Fruit fly (Drosophila melanogaster): ENCODE results near the gene CheA84a.

Gene CheA84a

dm6 chr3R:8181412-8182108 lies 23.1 kb downstream of the CheA84a start, which contains the start of gene grn:
Gene grn, minus strand, starts transcription at chr3R:8181444.
- no peak for TF ChIP-seq tai (GFP tag; optimal IDR thresholded peaks at IDR 0.05)
- TF ChIP-seq OdsH (GFP tag; optimal IDR thresholded peaks at IDR 0.05): peak; percentile 34
- TF ChIP-seq jim (GFP tag; optimal IDR thresholded peaks at IDR 0.05): no peak
- peak; percentile 86 for TF ChIP-seq Vsx2 (GFP tag; optimal IDR thresholded peaks at IDR 0.05; ENCODE audit: partially characterized antibody)
- peak; percentile 9 for TF ChIP-seq psq (GFP tag; optimal IDR thresholded peaks at IDR 0.05)
- TF ChIP-seq Dif (GFP tag; optimal IDR thresholded peaks at IDR 0.05; ENCODE audit: partially characterized antibody): peak; percentile 77
- peak; percentile 49 for TF ChIP-seq br (GFP tag; optimal IDR thresholded peaks at IDR 0.05)
- peak; percentile 97 for TF ChIP-seq N (GFP tag; optimal IDR thresholded peaks at IDR 0.05)
- TF ChIP-seq h (GFP tag; optimal IDR thresholded peaks at IDR 0.05): peak; percentile 83
- peak; percentile 19 for TF ChIP-seq Sp1 (GFP tag; optimal IDR thresholded peaks at IDR 0.05)
- no peak for TF ChIP-seq Rel (GFP tag; optimal IDR thresholded peaks at IDR 0.05)
- peak; percentile 44 for TF ChIP-seq Rel (tag; optimal IDR thresholded peaks at IDR 0.05)
- TF ChIP-seq Jra (GFP tag; optimal IDR thresholded peaks at IDR 0.05): peak; percentile 29
- TF ChIP-seq brk (GFP tag; optimal IDR thresholded peaks at IDR 0.05): no peak
- peak; percentile 65 for TF ChIP-seq Hr78 (GFP tag; optimal IDR thresholded peaks at IDR 0.05)
- TF ChIP-seq Myc (optimal IDR thresholded peaks at IDR 0.05): no peak
- TF ChIP-seq dl (GFP tag; optimal IDR thresholded peaks at IDR 0.05; ENCODE audit: insufficient read depth in 1 of 2, partially characterized antibody in 2 of 2): peak in 1 of 2 experiments; percentile 62
- no peak for TF ChIP-seq Mio (GFP tag; optimal IDR thresholded peaks at IDR 0.05)
- peak; percentile 62 for TF ChIP-seq Hr83 (GFP tag; optimal IDR thresholded peaks at IDR 0.05; ENCODE audit: poor library complexity, severe bottlenecking)
- peak; percentile 23 for TF ChIP-seq Hnf4 (GFP tag; optimal IDR thresholded peaks at IDR 0.05)
- peak; percentile 11 for TF ChIP-seq sv (GFP tag; optimal IDR thresholded peaks at IDR 0.05)
- TF ChIP-seq rgr (GFP tag; optimal IDR thresholded peaks at IDR 0.05): peak; percentile 6
- TF ChIP-seq foxo (GFP tag; optimal IDR thresholded peaks at IDR 0.05): peak in 1 of 2 experiments; percentile 25
- TF ChIP-seq fru (GFP tag; optimal IDR thresholded peaks at IDR 0.05): peak; percentile 16

dm6 chr3R:8180376-8181011 lies 24.1 kb downstream of the CheA84a start:
- TF ChIP-seq brk (GFP tag; optimal IDR thresholded peaks at IDR 0.05): no peak
- no peak for TF ChIP-seq jim (GFP tag; optimal IDR thresholded peaks at IDR 0.05)
- no peak for TF ChIP-seq br (GFP tag; optimal IDR thresholded peaks at IDR 0.05)
- no peak for TF ChIP-seq HLH106 (tag; optimal IDR thresholded peaks at IDR 0.05)
- TF ChIP-seq dmrt93B (GFP tag; optimal IDR thresholded peaks at IDR 0.05): no peak
- no peak for TF ChIP-seq Rel (GFP tag; optimal IDR thresholded peaks at IDR 0.05)
- peak; percentile 96 for TF ChIP-seq Rel (tag; optimal IDR thresholded peaks at IDR 0.05)

DNA sequence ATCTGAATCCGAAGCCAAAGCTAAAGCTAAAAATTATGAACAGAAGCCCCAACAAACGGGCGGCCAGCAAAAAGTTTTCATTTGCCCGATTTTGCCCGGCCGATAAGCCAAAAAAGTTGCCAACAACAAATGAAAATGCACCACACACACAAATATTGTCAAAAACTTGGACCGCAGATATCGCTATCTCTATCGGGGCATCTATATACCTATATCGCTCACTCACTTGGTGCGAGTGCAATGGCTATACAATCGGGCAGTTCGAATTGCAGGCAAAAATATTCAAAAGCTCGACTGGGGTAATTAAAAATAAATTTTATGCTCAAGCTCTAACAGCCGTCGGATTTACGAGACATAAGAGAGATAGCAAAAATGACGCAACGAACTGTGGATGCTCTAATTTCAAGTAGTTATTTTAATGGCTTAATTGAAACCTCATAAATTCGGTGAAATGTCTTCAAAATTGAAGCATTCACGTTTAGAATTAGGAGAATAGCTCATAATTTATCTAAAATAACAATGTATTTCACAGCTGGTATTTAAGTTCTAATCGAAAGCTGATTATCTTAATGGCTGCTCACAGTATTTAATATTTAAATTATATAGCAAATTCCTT lies 28.5 kb downstream of the CheA84a start:
- TF ChIP-seq Dfd (GFP tag; optimal IDR thresholded peaks at IDR 0.05) (no peak), N (GFP tag; optimal IDR thresholded peaks at IDR 0.05) (no peak), br (GFP tag; optimal IDR thresholded peaks at IDR 0.05) (no peak), sv (GFP tag; optimal IDR thresholded peaks at IDR 0.05) (no peak), GATAd (GFP tag; optimal IDR thresholded peaks at IDR 0.05) (no peak), Hr83 (GFP tag; optimal IDR thresholded peaks at IDR 0.05; ENCODE audit: poor library complexity, severe bottlenecking) (no peak), Jra (GFP tag; optimal IDR thresholded peaks at IDR 0.05) (no peak), dsf (GFP tag; optimal IDR thresholded peaks at IDR 0.05; ENCODE audit: borderline replicate concordance) (no peak)

- no peak for TF ChIP-seq Jra (GFP tag; optimal IDR thresholded peaks at IDR 0.05)
- no peak for TF ChIP-seq Abd-B (GFP tag; optimal IDR thresholded peaks at IDR 0.05)
- TF ChIP-seq fru (GFP tag; optimal IDR thresholded peaks at IDR 0.05): no peak
- no peak for TF ChIP-seq sage (GFP tag; optimal IDR thresholded peaks at IDR 0.05)
- no peak for TF ChIP-seq psq (GFP tag; optimal IDR thresholded peaks at IDR 0.05)
- TF ChIP-seq OdsH (GFP tag; optimal IDR thresholded peaks at IDR 0.05): no peak
- no peak for TF ChIP-seq Sp1 (GFP tag; optimal IDR thresholded peaks at IDR 0.05)
- no peak for TF ChIP-seq woc (GFP tag; optimal IDR thresholded peaks at IDR 0.05)
- no peak for TF ChIP-seq tai (GFP tag; optimal IDR thresholded peaks at IDR 0.05)
- no peak for TF ChIP-seq Hr78 (GFP tag; optimal IDR thresholded peaks at IDR 0.05)
- TF ChIP-seq Dif (GFP tag; optimal IDR thresholded peaks at IDR 0.05; ENCODE audit: partially characterized antibody): no peak
- no peak for TF ChIP-seq GATAd (GFP tag; optimal IDR thresholded peaks at IDR 0.05)
These were observed 33.0 kb downstream of the CheA84a start for dm6 chr3R:8171489-8172161.

Measured in whole organism, wandering third instar larva.